Worm (Caenorhabditis elegans): ENCODE measurements around the gene F40G12.5.

DNA sequence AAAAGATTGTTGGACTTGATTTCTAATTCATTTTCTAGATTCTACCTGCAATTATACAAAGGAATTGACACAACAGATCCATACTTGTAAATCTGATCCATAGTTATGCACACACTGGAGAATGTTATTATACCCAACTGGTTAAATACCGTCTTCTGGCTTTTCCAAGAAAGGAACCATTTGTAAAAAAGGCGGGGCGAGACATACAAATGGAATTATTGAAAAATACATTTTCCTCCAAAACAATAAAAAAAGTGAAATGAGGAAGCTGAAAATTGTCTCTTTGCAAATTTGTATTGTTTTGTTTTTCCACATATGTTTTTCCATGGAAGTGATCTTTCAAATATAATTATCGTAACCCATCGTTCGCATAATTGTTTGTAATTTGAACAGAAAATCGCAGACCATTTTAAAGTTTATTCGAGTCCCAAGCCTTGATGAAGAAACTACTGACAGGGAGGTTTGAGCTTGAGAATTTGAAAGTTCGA, 11.6 kb upstream of the F40G12.5 start, which contains the start of the genes srt-74 and F40G12.9:
- no peak for TF ChIP-seq zip-8 (tag; optimal IDR thresholded peaks at IDR 0.05)
- no peak for TF ChIP-seq snpc-4 (tag; optimal IDR thresholded peaks at IDR 0.05)
- no peak for TF ChIP-seq unc-62 (GFP tag; optimal IDR thresholded peaks at IDR 0.05)
- TF ChIP-seq pha-4 (tag; optimal IDR thresholded peaks at IDR 0.05) = no peak
- no peak for TF ChIP-seq ceh-83 (GFP tag; optimal IDR thresholded peaks at IDR 0.05)
- no peak for TF ChIP-seq drap-1 (GFP tag; optimal IDR thresholded peaks at IDR 0.05)
- TF ChIP-seq elt-3 (tag; optimal IDR thresholded peaks at IDR 0.05) = no peak
